Fruit fly (Drosophila melanogaster): ENCODE measurements around the gene CG1428.

The CG1428 gene

DNA sequence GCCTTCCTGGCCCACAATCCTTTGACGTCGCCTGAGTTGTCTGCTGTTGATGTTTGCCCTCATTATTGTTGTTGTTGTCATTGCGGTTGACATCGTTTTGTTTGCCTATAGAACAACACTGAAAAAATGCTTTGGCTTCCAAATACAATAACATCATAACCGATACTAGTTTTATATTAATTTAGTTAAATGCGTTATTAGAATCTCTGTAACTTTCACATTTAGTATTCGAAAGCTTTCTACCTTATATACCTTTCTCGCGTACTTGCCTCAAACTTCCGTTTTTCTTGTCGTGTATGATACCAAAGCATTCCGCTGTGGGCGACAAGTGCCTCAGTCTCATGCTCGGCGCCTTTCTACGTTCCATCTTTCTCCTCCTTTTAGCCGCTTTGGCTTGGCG is 27.4 kb downstream of the CG1428 start:
- TF ChIP-seq CG32121 (GFP tag; IDR thresholded peaks at IDR 0.05) (no peak), CG13204 (GFP tag; optimal IDR thresholded peaks at IDR 0.05) (no peak), CG9948 (tag; optimal IDR thresholded peaks at IDR 0.05) (peak; percentile 6), Pif1A (GFP tag; optimal IDR thresholded peaks at IDR 0.05) (no peak), CG17806 (tag; optimal IDR thresholded peaks at IDR 0.05) (peak; percentile 35), CG8301 (tag; optimal IDR thresholded peaks at IDR 0.05) (peak; percentile 35), rn (GFP tag; IDR thresholded peaks at IDR 0.05) (no peak), fd96Ca (GFP tag; IDR thresholded peaks at IDR 0.05) (0 out of 3 replicates have a peak, but pooled peaks have one; percentile 30), CG8159 (tag; optimal IDR thresholded peaks at IDR 0.05) (peak; percentile 56), CG14655 (GFP tag; optimal IDR thresholded peaks at IDR 0.05) (peak; percentile 41)
